Fruit fly (Drosophila melanogaster): ENCODE data around the gene Set8.

Set8 gene

dm6 chr3R:14278523-14279303 is 37.1 kb upstream of the Set8 start (continued):
- TF ChIP-seq sqz (GFP tag; optimal IDR thresholded peaks at IDR 0.05) (peak; percentile 94), CG2199 (GFP tag; IDR thresholded peaks at IDR 0.05) (no peak; the same call in 2 of the 3 replicates), CG10431 (GFP tag; optimal IDR thresholded peaks at IDR 0.05) (no peak), sob (GFP tag; IDR thresholded peaks at IDR 0.05) (0 out of 2 replicates have a peak, but pooled peaks have one; percentile 43), CG34422 (GFP tag; IDR thresholded peaks at IDR 0.05) (no peak), lbe (GFP tag; optimal IDR thresholded peaks at IDR 0.05) (peak; percentile 59), CG11695 (GFP tag; IDR thresholded peaks at IDR 0.05) (0 out of 3 replicates have a peak, but pooled peaks have one; percentile 10), Rfx (GFP tag; IDR thresholded peaks at IDR 0.05) (peak; percentile 38), cad (GFP tag; optimal IDR thresholded peaks at IDR 0.05) (peak; percentile 83), Ada2b (GFP tag; IDR thresholded peaks at IDR 0.05) (0 out of 2 replicates have a peak, but pooled peaks have one; percentile 5), ems (GFP tag; optimal IDR thresholded peaks at IDR 0.05) (peak; percentile 15), ci (GFP tag; IDR thresholded peaks at IDR 0.05) (0 out of 3 replicates have a peak, but pooled peaks have one; percentile 37), CG14014 (GFP tag; IDR thresholded peaks at IDR 0.05) (peak; percentile 38; the same call in 1 of the 2 replicates), sr (GFP tag; IDR thresholded peaks at IDR 0.05) (no peak), Dip3 (GFP tag; optimal IDR thresholded peaks at IDR 0.05) (no peak), sisA (GFP tag; IDR thresholded peaks at IDR 0.05) (peak; percentile 40; the same call in 1 of the 2 replicates), CG31441 (GFP tag; IDR thresholded peaks at IDR 0.05) (no peak), dmrt11E (tag; optimal IDR thresholded peaks at IDR 0.05) (peak; percentile 12), dpn (GFP tag; optimal IDR thresholded peaks at IDR 0.05) (peak in 1 of 2 experiments; percentile 21), wdn (GFP tag; IDR thresholded peaks at IDR 0.05) (no peak), CG4360 (GFP tag; IDR thresholded peaks at IDR 0.05) (peak; percentile 98), Lpt (GFP tag; optimal IDR thresholded peaks at IDR 0.05) (peak; percentile 7), CG4404 (GFP tag; IDR thresholded peaks at IDR 0.05) (0 out of 2 replicates have a peak, but pooled peaks have one; percentile 10), Tbp (GFP tag; optimal IDR thresholded peaks at IDR 0.05) (peak; percentile 59), CG4820 (GFP tag; optimal IDR thresholded peaks at IDR 0.05) (no peak), CG9609 (GFP tag; optimal IDR thresholded peaks at IDR 0.05) (peak; percentile 15), Sry-δ (GFP tag; optimal IDR thresholded peaks at IDR 0.05) (peak; percentile 35), CG3163 (GFP tag; optimal IDR thresholded peaks at IDR 0.05) (peak; percentile 3), maf-S (GFP tag; optimal IDR thresholded peaks at IDR 0.05) (no peak), CG12391 (tag; optimal IDR thresholded peaks at IDR 0.05) (no peak), Dll (GFP tag; IDR thresholded peaks at IDR 0.05; ENCODE audit: partially characterized antibody) (0 out of 4 replicates have a peak, but pooled peaks have one; percentile 39), bsh (GFP tag; optimal IDR thresholded peaks at IDR 0.05) (peak in 1 of 2 experiments; percentile 70), Ets65A (GFP tag) (peak; percentile 46), PHDP (tag; optimal IDR thresholded peaks at IDR 0.05) (peak; percentile 13), CG7745 (tag; optimal IDR thresholded peaks at IDR 0.05) (peak; percentile 11), Sry-β (GFP tag; optimal IDR thresholded peaks at IDR 0.05) (peak; percentile 96), pros (GFP tag; optimal IDR thresholded peaks at IDR 0.05) (peak; percentile 100), z (GFP tag; IDR thresholded peaks at IDR 0.05) (peak; percentile 79; the same call in 2 of the 3 replicates), CG9932 (GFP tag; IDR thresholded peaks at IDR 0.05) (peak; percentile 19; the same call in 1 of the 2 replicates), pita (GFP tag; optimal IDR thresholded peaks at IDR 0.05) (no peak), Xrp1 (GFP tag; IDR thresholded peaks at IDR 0.05) (peak; percentile 38), jumu (GFP tag; optimal IDR thresholded peaks at IDR 0.05) (peak; percentile 12), Bdp1 (GFP tag; optimal IDR thresholded peaks at IDR 0.05) (no peak), sc (optimal IDR thresholded peaks at IDR 0.05) (no peak), sc (GFP tag; optimal IDR thresholded peaks at IDR 0.05) (no peak), Med (GFP tag) (peak; percentile 74), corto (GFP tag; optimal IDR thresholded peaks at IDR 0.05) (peak; percentile 8), Deaf1 (tag; optimal IDR thresholded peaks at IDR 0.05) (peak; percentile 4), slbo (GFP tag; IDR thresholded peaks at IDR 0.05) (0 out of 2 replicates have a peak, but pooled peaks have one; percentile 23), kah (GFP tag; optimal IDR thresholded peaks at IDR 0.05) (peak; percentile 1)

All from whole organism, embryonic.